Fruit fly (Drosophila melanogaster) whole organism, prepupa: ENCODE data around the gene CG11286.

ENCODE experiments used
- Blimp-1 ChIP-seq: fragments of 200-800 bp; sonication (Bioruptor generic); optimal IDR thresholded peaks from 3 replicates; lab custom pipeline; 2017; ENCODE audit warnings: missing biosample characterization, missing genetic modification characterization, mild to moderate bottlenecking, moderate library complexity, missing genetic modification reagents
- CG10631 ChIP-seq: fragments of 200-800 bp; sonication (Bioruptor generic); optimal IDR thresholded peaks from 2 replicates; lab custom pipeline; 2016; ENCODE audit warnings: missing biosample characterization, missing genetic modification characterization
- CG11294 ChIP-seq: fragments of 200-800 bp; sonication (Bioruptor generic); IDR thresholded peaks from 2 replicates; pipeline ENCODE4 v1.3.6; 2022; ENCODE audit warnings: missing biosample characterization, missing genetic modification characterization
- CG11762 ChIP-seq: fragments of 200-800 bp; sonication (Bioruptor generic); optimal IDR thresholded peaks from 3 replicates; lab custom pipeline; 2016; ENCODE audit warnings: missing biosample characterization, missing genetic modification characterization; ENCODE audit not compliant: insufficient read depth
- CG11902 ChIP-seq: fragments of 200-800 bp; sonication (Bioruptor generic); optimal IDR thresholded peaks from 3 replicates; lab custom pipeline; 2016; ENCODE audit warnings: missing biosample characterization, missing genetic modification characterization
- CG1621 ChIP-seq: fragments of 200-800 bp; sonication (Bioruptor generic); optimal IDR thresholded peaks from 3 replicates; lab custom pipeline; 2018; ENCODE audit warnings: missing biosample characterization, mild to moderate bottlenecking, missing genetic modification characterization
- CG16779 ChIP-seq: fragments of 200-800 bp; sonication (Bioruptor generic); optimal IDR thresholded peaks from 3 replicates; lab custom pipeline; 2017; ENCODE audit warnings: missing biosample characterization, mild to moderate bottlenecking, missing genetic modification characterization
- CG3032 ChIP-seq: fragments of 200-800 bp; optimal IDR thresholded peaks from 2 replicates; lab custom pipeline; 2019; ENCODE audit warnings: missing biosample characterization, mild to moderate bottlenecking, missing genetic modification characterization, moderate library complexity
- CG31627 ChIP-seq: fragments of 200-800 bp; sonication (Bioruptor generic); optimal IDR thresholded peaks from 3 replicates; lab custom pipeline; 2016; ENCODE audit warnings: missing biosample characterization, missing genetic modification characterization
- CG34406 ChIP-seq: fragments of 200-800 bp; sonication (Bioruptor generic); optimal IDR thresholded peaks from 3 replicates; lab custom pipeline; 2016; ENCODE audit warnings: missing biosample characterization, missing genetic modification characterization
- CG3919 ChIP-seq: fragments of 200-800 bp; sonication (Bioruptor generic); optimal IDR thresholded peaks from 3 replicates; lab custom pipeline; 2016; ENCODE audit warnings: missing biosample characterization, missing genetic modification characterization
- CG4318 ChIP-seq: fragments of 200-800 bp; sonication (Bioruptor generic); optimal IDR thresholded peaks from 3 replicates; lab custom pipeline; 2017; ENCODE audit warnings: missing biosample characterization, mild to moderate bottlenecking, missing genetic modification characterization
- CG6163 ChIP-seq: fragments of 200-800 bp; sonication (Bioruptor generic); IDR thresholded peaks from 3 replicates; pipeline ENCODE4 v1.3.6; 2022; ENCODE audit warnings: missing biosample characterization, missing genetic modification characterization
- CG6792 ChIP-seq: fragments of 200-800 bp; sonication (Bioruptor generic); optimal IDR thresholded peaks from 3 replicates; lab custom pipeline; 2016; ENCODE audit warnings: missing biosample characterization, missing genetic modification characterization
- CG6808 ChIP-seq: fragments of 200-800 bp; sonication (Bioruptor generic); optimal IDR thresholded peaks from 3 replicates; lab custom pipeline; 2017; ENCODE audit warnings: missing biosample characterization, missing genetic modification characterization, mild to moderate bottlenecking, moderate library complexity, missing genetic modification reagents
- CG6854 ChIP-seq: fragments of 200-800 bp; sonication (Bioruptor generic); optimal IDR thresholded peaks from 2 replicates; lab custom pipeline; 2017; ENCODE audit warnings: missing biosample characterization, mild to moderate bottlenecking, missing genetic modification characterization
- CG7368 ChIP-seq: fragments of 200-800 bp; sonication (Bioruptor generic); optimal IDR thresholded peaks from 3 replicates; lab custom pipeline; 2016; ENCODE audit warnings: missing biosample characterization, missing genetic modification characterization
- CG8119 ChIP-seq: fragments of 200-800 bp; sonication (Bioruptor generic); IDR thresholded peaks from 3 replicates; pipeline ENCODE4 v1.3.6; 2022; ENCODE audit warnings: missing biosample characterization, missing genetic modification characterization
- CG8632 ChIP-seq: fragments of 200-800 bp; sonication (Bioruptor generic); optimal IDR thresholded peaks from 3 replicates; lab custom pipeline; 2016; ENCODE audit warnings: missing biosample characterization, missing genetic modification characterization
- CG9139 ChIP-seq: fragments of 200-800 bp; sonication (Bioruptor generic); optimal IDR thresholded peaks from 3 replicates; lab custom pipeline; 2017; ENCODE audit warnings: missing biosample characterization, mild to moderate bottlenecking, missing genetic modification characterization
- Eip75B ChIP-seq: fragments of 200-800 bp; sonication (Bioruptor generic); optimal IDR thresholded peaks from 3 replicates; lab custom pipeline; 2016; ENCODE audit warnings: missing biosample characterization, missing genetic modification characterization
- Eip78C ChIP-seq: fragments of 200-800 bp; sonication (Bioruptor generic); peaks from one replicate; lab custom pipeline; 2016; ENCODE audit warnings: missing biosample characterization, missing genetic modification characterization
- Eip93F ChIP-seq: fragments of 200-800 bp; sonication (Bioruptor generic); optimal IDR thresholded peaks from 2 replicates; lab custom pipeline; 2016; ENCODE audit warnings: missing biosample characterization, mild to moderate bottlenecking, missing genetic modification characterization
- Ets21C ChIP-seq: fragments of 200-800 bp; sonication (Bioruptor generic); optimal IDR thresholded peaks from 3 replicates; lab custom pipeline; 2016; ENCODE audit warnings: missing biosample characterization, missing genetic modification characterization
- Ets96B ChIP-seq: fragments of 200-800 bp; optimal IDR thresholded peaks from 2 replicates; lab custom pipeline; 2019; ENCODE audit warnings: missing biosample characterization, mild to moderate bottlenecking, missing genetic modification characterization, moderate library complexity
- Hr38 ChIP-seq: sonication (Bioruptor generic); optimal IDR thresholded peaks from 2 replicates; lab custom pipeline; 2016; ENCODE audit warnings: missing biosample characterization, missing genetic modification characterization
- Hr4 ChIP-seq: fragments of 200-800 bp; sonication (Bioruptor generic); optimal IDR thresholded peaks from 3 replicates; lab custom pipeline; 2016; ENCODE audit warnings: missing biosample characterization, missing genetic modification characterization
- Lpt ChIP-seq: fragments of 200-800 bp; sonication (Bioruptor generic); optimal IDR thresholded peaks from 3 replicates; lab custom pipeline; 2016; ENCODE audit warnings: missing biosample characterization, missing genetic modification characterization
- Met ChIP-seq: fragments of 200-800 bp; sonication (Bioruptor generic); optimal IDR thresholded peaks from 3 replicates; lab custom pipeline; 2016; ENCODE audit warnings: missing biosample characterization, missing genetic modification characterization
- OdsH ChIP-seq: fragments of 200-800 bp; sonication (Bioruptor generic); optimal IDR thresholded peaks from 3 replicates; lab custom pipeline; 2016; ENCODE audit warnings: missing biosample characterization, missing genetic modification characterization
- Smox ChIP-seq: fragments of 200-800 bp; sonication (Bioruptor generic); optimal IDR thresholded peaks from 3 replicates; lab custom pipeline; 2016; ENCODE audit warnings: missing biosample characterization, missing genetic modification characterization
- Sox14 ChIP-seq: fragments of 200-800 bp; sonication (Bioruptor generic); optimal IDR thresholded peaks from 3 replicates; lab custom pipeline; 2016; ENCODE audit warnings: missing biosample characterization, missing genetic modification characterization
- Sox15 ChIP-seq: fragments of 200-800 bp; sonication (Bioruptor generic); optimal IDR thresholded peaks from 3 replicates; lab custom pipeline; 2016; ENCODE audit warnings: missing biosample characterization, missing genetic modification characterization
- achi ChIP-seq: fragments of 200-800 bp; sonication (Bioruptor generic); optimal IDR thresholded peaks from 3 replicates; lab custom pipeline; 2016; ENCODE audit warnings: missing biosample characterization, missing genetic modification characterization
- acj6 ChIP-seq: fragments of 200-800 bp; sonication (Bioruptor generic); optimal IDR thresholded peaks from 3 replicates; lab custom pipeline; 2016; ENCODE audit warnings: missing biosample characterization, missing genetic modification characterization
- cyc ChIP-seq: fragments of 200-800 bp; sonication (Bioruptor generic); optimal IDR thresholded peaks from 3 replicates; lab custom pipeline; 2016; ENCODE audit warnings: missing biosample characterization, missing genetic modification characterization
- dac ChIP-seq: fragments of 200-800 bp; sonication (Bioruptor generic); optimal IDR thresholded peaks from 2 replicates; lab custom pipeline; 2017; ENCODE audit warnings: missing biosample characterization, mild to moderate bottlenecking, missing genetic modification characterization
- dsx ChIP-seq: fragments of 200-800 bp; optimal IDR thresholded peaks from 3 replicates; lab custom pipeline; 2019; ENCODE audit warnings: missing biosample characterization, mild to moderate bottlenecking, missing genetic modification characterization, moderate library complexity; ENCODE audit not compliant: poor library complexity, severe bottlenecking
- eg ChIP-seq: fragments of 200-800 bp; sonication (Bioruptor generic); IDR thresholded peaks from 3 replicates; pipeline ENCODE4 v1.3.6; 2022; ENCODE audit warnings: missing biosample characterization, missing genetic modification characterization
- esn ChIP-seq: fragments of 200-800 bp; sonication (Bioruptor generic); optimal IDR thresholded peaks from 2 replicates; lab custom pipeline; 2016; ENCODE audit warnings: missing biosample characterization, mild to moderate bottlenecking, missing genetic modification characterization, moderate library complexity
- fd59A ChIP-seq: fragments of 200-800 bp; sonication (Bioruptor generic); optimal IDR thresholded peaks from 2 replicates; lab custom pipeline; 2017; ENCODE audit warnings: missing biosample characterization, mild to moderate bottlenecking, missing genetic modification characterization, missing genetic modification reagents
- fd85E ChIP-seq: fragments of 200-800 bp; sonication (Bioruptor generic); optimal IDR thresholded peaks from 3 replicates; lab custom pipeline; 2016; ENCODE audit warnings: missing biosample characterization, missing genetic modification characterization
- fkh ChIP-seq: fragments of 200-800 bp; sonication (Bioruptor generic); optimal IDR thresholded peaks from 3 replicates; lab custom pipeline; 2017; ENCODE audit warnings: missing biosample characterization, mild to moderate bottlenecking, missing genetic modification characterization, moderate library complexity
- net ChIP-seq: fragments of 200-800 bp; sonication (Bioruptor generic); optimal IDR thresholded peaks from 3 replicates; lab custom pipeline; 2016; ENCODE audit warnings: missing biosample characterization, missing genetic modification characterization
- pdm3 ChIP-seq: fragments of 200-800 bp; sonication (Bioruptor generic); optimal IDR thresholded peaks from 3 replicates; lab custom pipeline; 2016; ENCODE audit warnings: missing biosample characterization, missing genetic modification characterization
- salr ChIP-seq, 2 experiments: fragments of 200-800 bp; sonication (Bioruptor generic); optimal IDR thresholded peaks; 3 replicates each; lab custom pipeline; 2016 to 2018; ENCODE audit warnings: missing biosample characterization in 2 of 2, missing genetic modification characterization in 2 of 2, mild to moderate bottlenecking in 1 of 2
- spab ChIP-seq: fragments of 200-800 bp; sonication (Bioruptor generic); optimal IDR thresholded peaks from 2 replicates; lab custom pipeline; 2017; ENCODE audit warnings: missing biosample characterization, mild to moderate bottlenecking, missing genetic modification characterization, missing genetic modification reagents
- svp ChIP-seq: fragments of 200-800 bp; sonication (Bioruptor generic); peaks from one replicate; lab custom pipeline; 2016; ENCODE audit warnings: missing biosample characterization, missing genetic modification characterization
- topi ChIP-seq: fragments of 200-800 bp; sonication (Bioruptor generic); optimal IDR thresholded peaks from 3 replicates; lab custom pipeline; 2016; ENCODE audit warnings: missing biosample characterization, missing genetic modification characterization
- vri ChIP-seq: fragments of 200-800 bp; sonication (Bioruptor generic); optimal IDR thresholded peaks from 3 replicates; lab custom pipeline; 2016; ENCODE audit warnings: missing biosample characterization, mild to moderate bottlenecking, missing genetic modification characterization

The CG11286 gene

DNA sequence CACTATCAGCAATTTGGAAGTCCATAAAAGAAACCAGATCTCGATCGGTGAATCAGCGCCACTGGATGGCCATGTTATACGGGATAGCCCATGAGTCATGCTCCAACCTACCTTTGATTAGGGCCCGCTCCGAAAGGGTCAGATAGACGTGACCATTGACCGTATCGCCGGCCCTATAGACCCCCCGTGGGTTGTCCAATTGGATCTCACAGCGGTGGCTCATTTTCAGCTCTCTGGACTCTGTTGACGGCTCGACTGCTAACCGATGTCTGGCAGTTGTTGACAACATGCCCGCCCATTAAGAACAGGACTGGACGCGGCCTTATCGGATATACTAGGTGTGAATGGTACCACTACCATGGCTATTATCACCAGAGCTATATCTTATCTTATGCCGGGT, 27.0 kb upstream of the CG11286 start, which contains the start of gene CG18744:
TSS of gene CG18744 (minus strand) at position 247 of the 400 bp plus-strand sequence.
- no peak for TF ChIP-seq CG31627 (GFP tag; lab: Kevin White, UChicago)
- no peak for TF ChIP-seq fd59A (GFP tag; lab: Kevin White, UChicago)
- no peak for TF ChIP-seq CG6808 (GFP tag; lab: Kevin White, UChicago)
- TF ChIP-seq Eip75B (GFP tag; lab: Kevin White, UChicago), result no peak
- TF ChIP-seq vri, result peak; percentile 16
- no peak for TF ChIP-seq CG16779 (tag; lab: Kevin White, UChicago)
- no peak for TF ChIP-seq fd85E (GFP tag; lab: Kevin White, UChicago)
- no peak for TF ChIP-seq CG6854 (GFP tag; lab: Kevin White, UChicago)
- TF ChIP-seq svp (GFP tag; lab: Kevin White, UChicago), result peak; percentile 61
- no peak for TF ChIP-seq CG11902 (GFP tag; lab: Kevin White, UChicago)
- no peak for TF ChIP-seq CG7368
- TF ChIP-seq acj6 (GFP tag; lab: Kevin White, UChicago), result no peak

- no peak for TF ChIP-seq Eip93F
- TF ChIP-seq esn, result no peak
- no peak for TF ChIP-seq Ets96B (tag; lab: Kevin White, UChicago)
- no peak for TF ChIP-seq CG10631 (GFP tag; lab: Kevin White, UChicago)
- TF ChIP-seq CG3032 (tag; lab: Kevin White, UChicago), result no peak
- no peak for TF ChIP-seq Met
- TF ChIP-seq Sox14, result no peak
- TF ChIP-seq spab (GFP tag; lab: Kevin White, UChicago), result peak; percentile 16
- TF ChIP-seq OdsH, result no peak
- TF ChIP-seq CG9139 (GFP tag; lab: Kevin White, UChicago), result peak; percentile 48
- TF ChIP-seq Eip75B (GFP tag; lab: Kevin White, UChicago), result no peak
- no peak for TF ChIP-seq CG11902 (GFP tag; lab: Kevin White, UChicago)
- TF ChIP-seq Ets21C (GFP tag; lab: Kevin White, UChicago), result no peak
- peak; percentile 24 for TF ChIP-seq achi (GFP tag; lab: Kevin White, UChicago)
- no peak for TF ChIP-seq topi (GFP tag; lab: Kevin White, UChicago)
- peak; percentile 28 for TF ChIP-seq pdm3 (GFP tag; lab: Kevin White, UChicago)
- TF ChIP-seq cyc (GFP tag; lab: Kevin White, UChicago), result no peak
- no peak for TF ChIP-seq dsx (GFP tag; lab: Kevin White, UChicago)
- no peak for TF ChIP-seq dac (GFP tag; lab: Kevin White, UChicago)
- peak; percentile 3 for TF ChIP-seq Lpt (GFP tag; lab: Kevin White, UChicago)
- peak; percentile 89 for TF ChIP-seq CG8119
- peak; percentile 92 for TF ChIP-seq eg
- TF ChIP-seq salr (GFP tag; optimal IDR thresholded peaks at IDR 0.05; lab: Kevin White, UChicago), result peak in 1 of 2 experiments; percentile 27
- no peak for TF ChIP-seq Sox15
- TF ChIP-seq Hr4 (GFP tag; lab: Kevin White, UChicago), result no peak
- TF ChIP-seq CG6808 (GFP tag; lab: Kevin White, UChicago), result peak; percentile 45
- TF ChIP-seq fd59A (GFP tag; lab: Kevin White, UChicago), result peak; percentile 3
- no peak for TF ChIP-seq CG31627 (GFP tag; lab: Kevin White, UChicago)
- peak; percentile 31 for TF ChIP-seq CG1621 (tag; lab: Kevin White, UChicago)
- TF ChIP-seq net (GFP tag; lab: Kevin White, UChicago), result peak; percentile 65
- TF ChIP-seq fkh (GFP tag; lab: Kevin White, UChicago), result peak; percentile 22
- no peak for TF ChIP-seq CG4318 (GFP tag; lab: Kevin White, UChicago)
- no peak for TF ChIP-seq CG6792
- TF ChIP-seq CG8632 (GFP tag; lab: Kevin White, UChicago), result no peak
- peak; percentile 59 for TF ChIP-seq Eip78C (GFP tag; lab: Kevin White, UChicago)
- TF ChIP-seq CG11294 (GFP tag; lab: Robert Waterston, UW), result no peak
- TF ChIP-seq Hr38 (GFP tag; lab: Kevin White, UChicago), result no peak
- no peak for TF ChIP-seq Smox (GFP tag; lab: Kevin White, UChicago)
- no peak for TF ChIP-seq CG11762
- TF ChIP-seq CG3919 (GFP tag; lab: Kevin White, UChicago), result no peak
- TF ChIP-seq CG16779 (tag; lab: Kevin White, UChicago), result peak; percentile 74
- TF ChIP-seq Blimp-1 (GFP tag; lab: Kevin White, UChicago), result no peak
- TF ChIP-seq CG34406 (GFP tag; lab: Kevin White, UChicago), result peak; percentile 14
- TF ChIP-seq CG6163 (GFP tag; lab: Robert Waterston, UW), result peak; percentile 94
These were observed 22.3 kb upstream of the CG11286 start, which contains the start of gene CG2641 for dm6 chr3R:7793855-7794254. Gene CG2641, plus strand, starts transcription at chr3R:7794069.
